Worm (Caenorhabditis elegans) whole organism, midembryonic: ENCODE results near the gene T23F11.4.

Experiments
- T22C8.4 ChIP-seq: fragments of 200-800 bp; sonication (Bioruptor generic); IDR thresholded peaks from 2 replicates; pipeline ENCODE4 v1.3.6; 2022; ENCODE audit warnings: missing genetic modification characterization, missing compliant biosample characterization
- cog-1 ChIP-seq: sonication (generic microtip); optimal IDR thresholded peaks from 2 replicates; lab custom pipeline; 2016; ENCODE audit warnings: missing genetic modification characterization, missing compliant biosample characterization
- flt-1 ChIP-seq: fragments of 200-800 bp; sonication (Bioruptor generic); IDR thresholded peaks from 2 replicates; pipeline ENCODE4 v1.3.6; 2022; ENCODE audit warnings: missing genetic modification characterization, missing compliant biosample characterization
- klf-2 ChIP-seq: fragments of 200-800 bp; sonication (Bioruptor generic); conservative IDR thresholded peaks from 2 replicates; pipeline ENCODE4 v1.3.6; 2022; ENCODE audit warnings: missing genetic modification reagents, missing genetic modification characterization, missing compliant biosample characterization
- med-1 ChIP-seq: sonication (generic microtip); optimal IDR thresholded peaks from 2 replicates; lab custom pipeline; 2017; ENCODE audit warnings: missing genetic modification characterization, mild to moderate bottlenecking, missing compliant biosample characterization, antibody characterized with exemption, missing genetic modification reagents; ENCODE audit not compliant: insufficient read depth
- ref-1 ChIP-seq: fragments of 200-800 bp; sonication (Bioruptor generic); conservative IDR thresholded peaks from 2 replicates; pipeline ENCODE4 v1.3.6; 2022; ENCODE audit warnings: missing genetic modification reagents, missing genetic modification characterization, missing compliant biosample characterization
- tab-1 ChIP-seq: fragments of 200-800 bp; sonication (Bioruptor generic); IDR thresholded peaks from 2 replicates; pipeline ENCODE4 v1.3.6; 2022; ENCODE audit warnings: missing genetic modification characterization, missing compliant biosample characterization
- ztf-23 ChIP-seq: fragments of 200-800 bp; sonication (Bioruptor generic); IDR thresholded peaks from 2 replicates; pipeline ENCODE4 v1.3.6; 2022; ENCODE audit warnings: missing genetic modification reagents, missing genetic modification characterization, missing compliant biosample characterization
- ztf-29 ChIP-seq: fragments of 200-800 bp; sonication (Bioruptor generic); IDR thresholded peaks from 2 replicates; pipeline ENCODE4 v1.3.6; 2022; ENCODE audit warnings: missing genetic modification reagents, missing genetic modification characterization, missing compliant biosample characterization

T23F11.4 gene

ce11 chrIII:4666753-4667400, 1.7 kb upstream of the T23F11.4 start:
- TF ChIP-seq ztf-29 (GFP tag; lab: Robert Waterston, UW): no peak
- no peak for TF ChIP-seq ztf-23
- 0 out of 2 replicates have a peak, but pooled peaks have one; percentile 37 for TF ChIP-seq klf-2 (GFP tag; lab: Robert Waterston, UW)
- no peak for TF ChIP-seq T22C8.4
- peak; percentile 62; the same call in 1 of the 2 replicates for TF ChIP-seq flt-1 (GFP tag; lab: Robert Waterston, UW)
- TF ChIP-seq ref-1 (GFP tag; lab: Robert Waterston, UW): no peak
- TF ChIP-seq med-1 (GFP tag; lab: Kevin White, UChicago): no peak
- no peak for TF ChIP-seq cog-1 (tag; lab: Kevin White, UChicago)
- no peak for TF ChIP-seq tab-1 (GFP tag; lab: Robert Waterston, UW)

ce11 chrIII:4659426-4659825, 5.7 kb downstream of the T23F11.4 start:
- TF ChIP-seq cog-1 (tag; lab: Kevin White, UChicago) (no peak), ztf-29 (GFP tag; lab: Robert Waterston, UW) (no peak), T22C8.4 (no peak), ztf-23 (no peak), med-1 (GFP tag; lab: Kevin White, UChicago) (no peak)

DNA sequence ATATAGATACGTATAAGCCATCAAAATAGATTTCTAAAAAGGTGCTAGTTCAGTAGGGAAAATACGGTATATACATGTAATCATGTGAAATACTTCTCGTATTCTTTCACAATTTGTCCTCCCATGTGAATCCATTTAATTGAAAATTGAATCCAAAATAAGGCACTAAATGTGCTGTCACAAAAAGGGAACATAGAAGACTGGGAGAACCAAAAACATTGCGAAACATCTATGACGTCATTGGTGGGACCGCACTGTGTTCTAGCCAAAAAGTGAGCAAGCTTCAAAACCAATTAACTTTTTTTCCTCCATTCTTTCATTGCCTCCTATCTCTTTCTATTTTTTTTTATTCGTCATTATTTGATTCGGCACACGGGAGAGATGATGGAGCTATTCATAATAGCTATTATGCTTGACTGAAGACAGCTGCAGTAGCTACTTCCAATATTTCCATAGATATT, 6.8 kb downstream of the T23F11.4 start, which contains the start of gene cdka-1:
Gene cdka-1 (plus strand): TSS at position 411 of the 461 bp plus-strand sequence.
- TF ChIP-seq flt-1 (GFP tag; lab: Robert Waterston, UW) (no peak), ztf-23 (no peak), klf-2 (GFP tag; lab: Robert Waterston, UW) (no peak), cog-1 (tag; lab: Kevin White, UChicago) (no peak), ztf-29 (GFP tag; lab: Robert Waterston, UW) (no peak), T22C8.4 (no peak), med-1 (GFP tag; lab: Kevin White, UChicago) (no peak)

DNA sequence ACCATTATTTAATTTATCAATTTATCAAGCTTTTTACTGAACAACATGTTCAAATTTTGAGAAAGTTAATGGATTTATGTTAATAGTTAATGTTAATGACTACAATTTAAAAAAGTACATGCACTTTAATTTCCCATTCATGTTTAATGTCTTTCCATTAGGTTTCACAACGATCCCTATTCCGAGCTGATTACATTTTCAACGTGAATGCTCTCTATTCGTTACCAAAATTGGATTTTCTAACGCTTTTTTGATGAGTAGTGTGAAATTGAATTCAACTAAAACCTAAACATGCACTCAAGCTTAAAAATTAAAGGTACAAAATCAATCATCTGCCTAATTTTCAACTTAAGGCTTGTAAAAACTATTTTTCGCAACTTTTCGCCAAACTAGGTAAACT, 7.8 kb downstream of the T23F11.4 start:
- TF ChIP-seq klf-2 (GFP tag; lab: Robert Waterston, UW) (no peak), tab-1 (GFP tag; lab: Robert Waterston, UW) (no peak), ztf-29 (GFP tag; lab: Robert Waterston, UW) (no peak)

DNA sequence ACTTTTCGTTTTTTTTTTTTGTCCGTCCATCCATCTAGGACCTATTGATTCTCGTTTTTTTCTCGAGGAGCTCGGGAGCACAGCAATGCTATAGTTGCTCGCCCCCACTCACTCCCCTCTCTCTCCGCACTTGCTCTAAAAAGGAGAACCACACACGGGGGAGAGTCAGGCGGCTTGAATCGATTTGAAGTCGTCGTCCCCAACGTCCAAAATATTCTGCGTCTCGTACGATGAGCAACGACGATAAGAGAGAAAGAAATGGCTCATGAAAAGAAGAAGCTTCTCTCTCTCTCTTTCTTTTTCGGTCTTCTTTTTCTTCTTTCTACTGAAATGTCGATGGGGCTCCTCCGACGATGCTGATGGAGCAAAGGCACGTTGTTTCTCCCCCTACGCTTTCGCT, 8.8 kb downstream of the T23F11.4 start:
- TF ChIP-seq ztf-23 (0 out of 2 replicates have a peak, but pooled peaks have one; percentile 22), ref-1 (GFP tag; lab: Robert Waterston, UW) (no peak), med-1 (GFP tag; lab: Kevin White, UChicago) (no peak), klf-2 (GFP tag; lab: Robert Waterston, UW) (no peak), ztf-29 (GFP tag; lab: Robert Waterston, UW) (no peak), flt-1 (GFP tag; lab: Robert Waterston, UW) (no peak)

ce11 chrIII:4655402-4655801, 9.8 kb downstream of the T23F11.4 start, which contains the start of gene T23F11.2:
Gene T23F11.2 (minus strand): TSS chrIII:4655502.
- TF ChIP-seq ztf-29 (GFP tag; lab: Robert Waterston, UW): no peak
- TF ChIP-seq T22C8.4: no peak
- TF ChIP-seq ref-1 (GFP tag; lab: Robert Waterston, UW): no peak
- TF ChIP-seq tab-1 (GFP tag; lab: Robert Waterston, UW): no peak
- no peak for TF ChIP-seq med-1 (GFP tag; lab: Kevin White, UChicago)
- TF ChIP-seq flt-1 (GFP tag; lab: Robert Waterston, UW): no peak
- no peak for TF ChIP-seq cog-1 (tag; lab: Kevin White, UChicago)
- TF ChIP-seq ztf-23: no peak
- no peak for TF ChIP-seq klf-2 (GFP tag; lab: Robert Waterston, UW)

ce11 chrIII:4653912-4654311, 11.3 kb downstream of the T23F11.4 start:
- TF ChIP-seq ref-1 (GFP tag; lab: Robert Waterston, UW) (no peak), tab-1 (GFP tag; lab: Robert Waterston, UW) (no peak), cog-1 (tag; lab: Kevin White, UChicago) (no peak), klf-2 (GFP tag; lab: Robert Waterston, UW) (no peak), ztf-23 (no peak), flt-1 (GFP tag; lab: Robert Waterston, UW) (no peak), ztf-29 (GFP tag; lab: Robert Waterston, UW) (no peak), med-1 (GFP tag; lab: Kevin White, UChicago) (no peak), T22C8.4 (no peak)

DNA sequence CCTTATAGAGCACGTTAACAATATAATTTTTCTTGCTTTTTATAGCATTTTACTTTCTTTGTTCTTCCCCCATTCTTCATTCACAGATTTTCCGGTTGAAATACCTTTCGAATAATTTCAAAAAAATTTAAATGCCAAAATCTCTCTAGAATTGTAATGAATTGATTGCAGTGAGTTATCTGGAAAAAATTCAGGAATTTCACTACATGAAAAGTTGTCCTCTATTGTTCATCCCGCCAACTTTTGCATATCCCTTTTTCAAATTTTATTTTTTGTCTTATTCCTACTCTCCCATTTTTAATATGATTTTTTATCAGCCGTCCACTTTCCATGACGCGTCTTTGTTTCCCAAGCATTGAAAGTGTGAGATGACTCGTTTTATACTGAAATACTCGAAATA, 11.8 kb downstream of the T23F11.4 start:
- TF ChIP-seq ztf-23: no peak
- no peak for TF ChIP-seq flt-1 (GFP tag; lab: Robert Waterston, UW)
- no peak for TF ChIP-seq T22C8.4
- TF ChIP-seq cog-1 (tag; lab: Kevin White, UChicago): no peak
- no peak for TF ChIP-seq ref-1 (GFP tag; lab: Robert Waterston, UW)
- no peak for TF ChIP-seq klf-2 (GFP tag; lab: Robert Waterston, UW)
- TF ChIP-seq tab-1 (GFP tag; lab: Robert Waterston, UW): no peak
- TF ChIP-seq med-1 (GFP tag; lab: Kevin White, UChicago): no peak
- TF ChIP-seq ztf-29 (GFP tag; lab: Robert Waterston, UW): no peak

DNA sequence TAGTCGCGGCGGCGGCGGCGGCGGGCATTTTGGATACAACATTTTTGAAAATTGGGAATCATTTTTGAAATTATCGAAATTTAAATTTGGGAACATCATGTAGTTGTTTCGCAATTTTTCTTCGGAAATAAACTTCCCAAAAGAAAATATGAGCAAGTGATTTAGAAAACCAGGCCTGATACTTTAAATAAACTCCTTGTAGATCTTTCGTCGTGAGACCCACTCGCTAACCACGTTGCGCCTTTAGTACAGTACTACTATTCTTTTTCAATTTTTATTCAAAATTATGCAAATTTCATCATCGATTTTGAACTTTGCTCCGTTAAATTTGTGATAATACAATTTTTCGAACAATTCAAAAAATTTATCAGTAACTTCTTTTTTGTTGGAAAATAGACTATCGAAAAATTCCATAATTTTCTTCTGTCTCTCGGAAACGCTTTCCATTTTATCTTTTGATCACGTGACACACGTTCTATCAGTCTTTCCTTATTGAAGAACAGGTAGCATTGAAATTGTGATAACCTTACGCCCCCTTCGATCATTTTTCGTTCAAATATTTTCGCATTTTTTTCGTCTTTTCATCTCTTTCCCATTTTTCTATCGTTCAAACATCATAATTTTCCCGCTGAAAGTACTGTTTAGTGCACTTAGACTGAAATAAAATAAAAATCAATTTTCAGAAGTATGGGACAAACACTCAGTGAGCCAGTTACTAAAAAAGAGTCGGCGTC, 15.2 kb downstream of the T23F11.4 start, which contains the start of gene ppm-2:
Gene ppm-2 (plus strand): TSS at position 684 of the 734 bp plus-strand sequence.
- TF ChIP-seq ztf-29 (GFP tag; lab: Robert Waterston, UW) (no peak), flt-1 (GFP tag; lab: Robert Waterston, UW) (no peak), med-1 (GFP tag; lab: Kevin White, UChicago) (no peak), klf-2 (GFP tag; lab: Robert Waterston, UW) (no peak), tab-1 (GFP tag; lab: Robert Waterston, UW) (no peak), cog-1 (tag; lab: Kevin White, UChicago) (no peak)
